Fruit fly (Drosophila melanogaster) whole organism, embryonic: ENCODE results near the gene AstC.

Source experiments
- CG10979 ChIP-seq: fragments of 200-800 bp; sonication (Bioruptor generic); optimal IDR thresholded peaks from 2 replicates; lab custom pipeline; 2018; ENCODE audit warnings: missing biosample characterization, mild to moderate bottlenecking, missing genetic modification characterization, moderate library complexity
- CG11247 ChIP-seq: fragments of 200-800 bp; sonication (Bioruptor generic); IDR thresholded peaks from 2 replicates; pipeline ENCODE4 v1.3.6; 2022; ENCODE audit warnings: missing biosample characterization, missing genetic modification characterization
- CG11456 ChIP-seq: fragments of 200-800 bp; sonication (Bioruptor generic); IDR thresholded peaks from 3 replicates; pipeline ENCODE4 v1.3.6; 2022; ENCODE audit warnings: missing biosample characterization, missing genetic modification characterization
- CG11695 ChIP-seq: fragments of 200-800 bp; sonication (Bioruptor generic); IDR thresholded peaks from 3 replicates; pipeline ENCODE4 v1.3.6; 2022; ENCODE audit warnings: missing biosample characterization, missing genetic modification characterization
- CG11723 ChIP-seq: fragments of 200-800 bp; sonication (Bioruptor generic); optimal IDR thresholded peaks from 2 replicates; lab custom pipeline; 2017; ENCODE audit warnings: missing biosample characterization, mild to moderate bottlenecking, missing genetic modification characterization
- CG12744 ChIP-seq: fragments of 200-800 bp; sonication (Bioruptor generic); optimal IDR thresholded peaks from 2 replicates; lab custom pipeline; 2016; ENCODE audit warnings: missing biosample characterization, missing genetic modification characterization
- CG14441 ChIP-seq: fragments of 200-800 bp; sonication (Bioruptor generic); IDR thresholded peaks from 2 replicates; pipeline ENCODE4 v1.3.6; 2022; ENCODE audit warnings: missing biosample characterization, missing genetic modification characterization
- CG14710 ChIP-seq: fragments of 200-800 bp; sonication (Bioruptor generic); optimal IDR thresholded peaks from 3 replicates; lab custom pipeline; 2019; ENCODE audit warnings: missing biosample characterization, mild to moderate bottlenecking, missing genetic modification characterization, moderate library complexity
- CG14860 ChIP-seq: fragments of 200-800 bp; sonication (Bioruptor generic); IDR thresholded peaks from 3 replicates; pipeline ENCODE4 v1.3.6; 2022; ENCODE audit warnings: missing biosample characterization, missing genetic modification characterization; ENCODE audit not compliant: partially characterized antibody
- CG2116 ChIP-seq: fragments of 200-800 bp; sonication (Bioruptor generic); optimal IDR thresholded peaks from 3 replicates; lab custom pipeline; 2018; ENCODE audit warnings: missing biosample characterization, mild to moderate bottlenecking, missing genetic modification characterization
- CG30403 ChIP-seq: fragments of 200-800 bp; sonication (Bioruptor generic); optimal IDR thresholded peaks from 3 replicates; lab custom pipeline; 2016; ENCODE audit warnings: missing biosample characterization, missing genetic modification characterization
- CG31365 ChIP-seq: fragments of 200-800 bp; sonication (Bioruptor generic); optimal IDR thresholded peaks from 2 replicates; lab custom pipeline; 2018; ENCODE audit warnings: missing biosample characterization, mild to moderate bottlenecking, missing genetic modification characterization
- CG34224 ChIP-seq: fragments of 200-800 bp; sonication (Bioruptor generic); IDR thresholded peaks from 3 replicates; pipeline ENCODE4 v1.3.6; 2022; ENCODE audit warnings: missing biosample characterization, missing genetic modification characterization; ENCODE audit not compliant: partially characterized antibody
- CG3847 ChIP-seq: fragments of 200-800 bp; sonication (Bioruptor generic); IDR thresholded peaks from 2 replicates; pipeline ENCODE4 v1.3.6; 2022; ENCODE audit warnings: missing biosample characterization, missing genetic modification characterization
- CG4730 ChIP-seq: fragments of 200-800 bp; sonication (Bioruptor generic); IDR thresholded peaks from 2 replicates; pipeline ENCODE4 v1.3.6; 2022; ENCODE audit warnings: missing biosample characterization, missing genetic modification characterization
- CG4820 ChIP-seq: fragments of 200-800 bp; sonication (Bioruptor generic); optimal IDR thresholded peaks from 3 replicates; lab custom pipeline; 2016; ENCODE audit warnings: missing biosample characterization, missing genetic modification characterization
- CG4854 ChIP-seq: fragments of 200-800 bp; sonication (Bioruptor generic); optimal IDR thresholded peaks from 2 replicates; lab custom pipeline; 2016; ENCODE audit warnings: missing biosample characterization, missing genetic modification characterization, inconsistent platforms
- CG6689 ChIP-seq: fragments of 200-800 bp; sonication (Bioruptor generic); IDR thresholded peaks from 2 replicates; pipeline ENCODE4 v1.3.6; 2022; ENCODE audit warnings: missing biosample characterization, missing genetic modification characterization
- CG6813 ChIP-seq: fragments of 200-800 bp; sonication (Bioruptor generic); optimal IDR thresholded peaks from 2 replicates; lab custom pipeline; 2017; ENCODE audit warnings: missing biosample characterization, missing genetic modification characterization, mild to moderate bottlenecking, moderate library complexity, missing genetic modification reagents
- CG7357 ChIP-seq: fragments of 200-800 bp; sonication (Bioruptor generic); IDR thresholded peaks from 3 replicates; pipeline ENCODE4 v1.3.6; 2022; ENCODE audit warnings: missing biosample characterization, missing genetic modification characterization
- CG8388 ChIP-seq: fragments of 200-800 bp; sonication (Bioruptor generic); optimal IDR thresholded peaks from 2 replicates; lab custom pipeline; 2019; ENCODE audit warnings: missing biosample characterization, mild to moderate bottlenecking, missing genetic modification characterization, moderate library complexity
- CG8924 ChIP-seq: fragments of 200-800 bp; optimal IDR thresholded peaks from 3 replicates; lab custom pipeline; 2019; ENCODE audit warnings: missing biosample characterization, mild to moderate bottlenecking, missing genetic modification characterization, moderate library complexity
- CG9797 ChIP-seq: fragments of 200-800 bp; sonication (Bioruptor generic); optimal IDR thresholded peaks from 3 replicates; lab custom pipeline; 2018; ENCODE audit warnings: missing biosample characterization, mild to moderate bottlenecking, missing genetic modification characterization
- CkIIα-i1 ChIP-seq: fragments of 200-800 bp; sonication (Bioruptor generic); IDR thresholded peaks from 2 replicates; pipeline ENCODE4 v1.3.6; 2022; ENCODE audit warnings: missing biosample characterization, missing genetic modification characterization
- Gsc ChIP-seq: fragments of 200-800 bp; sonication (Bioruptor generic); IDR thresholded peaks from 2 replicates; pipeline ENCODE4 v1.3.6; 2022; ENCODE audit warnings: missing biosample characterization, missing genetic modification characterization
- HLH4C ChIP-seq: fragments of 200-800 bp; sonication (Bioruptor generic); IDR thresholded peaks from 3 replicates; pipeline ENCODE4 v1.3.6; 2022; ENCODE audit warnings: missing biosample characterization, missing genetic modification characterization; ENCODE audit not compliant: partially characterized antibody
- Pdp1 ChIP-seq, 2 experiments: fragments of 200-800 bp; sonication (Bioruptor generic); optimal IDR thresholded peaks; 3 replicates each; lab custom pipeline; 2016; ENCODE audit warnings: missing biosample characterization in 2 of 2, missing genetic modification characterization in 2 of 2, mild to moderate bottlenecking in 1 of 2, moderate library complexity in 1 of 2
- ara ChIP-seq: fragments of 200-800 bp; sonication (Bioruptor generic); IDR thresholded peaks from 2 replicates; pipeline ENCODE4 v1.3.6; 2022; ENCODE audit warnings: missing biosample characterization, missing genetic modification characterization
- bab2 ChIP-seq: fragments of 200-800 bp; sonication (Bioruptor generic); optimal IDR thresholded peaks from 2 replicates; lab custom pipeline; 2016; ENCODE audit warnings: missing biosample characterization, missing genetic modification characterization
- chinmo ChIP-seq: fragments of 200-800 bp; sonication (Bioruptor generic); IDR thresholded peaks from 4 replicates; pipeline ENCODE4 v1.3.6; 2022; ENCODE audit warnings: missing biosample characterization, missing genetic modification characterization; ENCODE audit not compliant: partially characterized antibody
- chm ChIP-seq: fragments of 200-800 bp; sonication (Bioruptor generic); IDR thresholded peaks from 2 replicates; pipeline ENCODE4 v1.3.6; 2022; ENCODE audit warnings: missing biosample characterization, missing genetic modification characterization
- exex ChIP-seq: fragments of 200-800 bp; sonication (Bioruptor generic); optimal IDR thresholded peaks from 4 replicates; lab custom pipeline; 2018; ENCODE audit warnings: missing biosample characterization, mild to moderate bottlenecking, missing genetic modification characterization, moderate library complexity
- gce ChIP-seq: fragments of 200-800 bp; sonication (Bioruptor generic); IDR thresholded peaks from 3 replicates; pipeline ENCODE4 v1.3.6; 2022; ENCODE audit warnings: missing biosample characterization, missing genetic modification characterization
- gem ChIP-seq: fragments of 200-800 bp; sonication (Bioruptor generic); optimal IDR thresholded peaks from 2 replicates; lab custom pipeline; 2019; ENCODE audit warnings: missing biosample characterization, mild to moderate bottlenecking, missing genetic modification characterization, moderate library complexity
- gfzf ChIP-seq: fragments of 200-800 bp; sonication (Bioruptor generic); optimal IDR thresholded peaks from 2 replicates; lab custom pipeline; 2016; ENCODE audit warnings: missing biosample characterization, mild to moderate bottlenecking, missing genetic modification characterization, moderate library complexity
- her ChIP-seq: fragments of 200-800 bp; sonication (Bioruptor generic); optimal IDR thresholded peaks from 2 replicates; lab custom pipeline; 2016; ENCODE audit warnings: missing biosample characterization, missing genetic modification characterization
- jigr1 ChIP-seq: fragments of 200-800 bp; sonication (Bioruptor generic); IDR thresholded peaks from 3 replicates; pipeline ENCODE4 v1.3.6; 2022; ENCODE audit warnings: missing biosample characterization, missing genetic modification characterization
- luna ChIP-seq: fragments of 200-800 bp; sonication (Bioruptor generic); optimal IDR thresholded peaks from 2 replicates; lab custom pipeline; 2016; ENCODE audit warnings: missing biosample characterization, missing genetic modification characterization
- nmo ChIP-seq: fragments of 200-800 bp; sonication (Bioruptor generic); optimal IDR thresholded peaks from 2 replicates; lab custom pipeline; 2018; ENCODE audit warnings: missing biosample characterization, mild to moderate bottlenecking, missing genetic modification characterization, moderate library complexity
- nom ChIP-seq: fragments of 200-800 bp; sonication (Bioruptor generic); optimal IDR thresholded peaks from 2 replicates; lab custom pipeline; 2017; ENCODE audit warnings: missing biosample characterization, missing genetic modification characterization, mild to moderate bottlenecking, moderate library complexity, missing genetic modification reagents
- pho ChIP-seq: fragments of 200-800 bp; sonication (Bioruptor generic); optimal IDR thresholded peaks from 2 replicates; lab custom pipeline; 2016; ENCODE audit warnings: missing biosample characterization, missing genetic modification characterization
- pnt ChIP-seq: fragments of 200-800 bp; sonication (Bioruptor generic); optimal IDR thresholded peaks from 3 replicates; lab custom pipeline; 2016; ENCODE audit warnings: missing biosample characterization, missing genetic modification characterization
- ranshi ChIP-seq: fragments of 200-800 bp; sonication (Bioruptor generic); IDR thresholded peaks from 2 replicates; pipeline ENCODE4 v1.3.6; 2022; ENCODE audit warnings: missing biosample characterization, missing genetic modification characterization
- repo ChIP-seq: fragments of 200-800 bp; sonication (Bioruptor generic); optimal IDR thresholded peaks from 2 replicates; lab custom pipeline; 2016; ENCODE audit warnings: missing biosample characterization, missing genetic modification characterization
- row ChIP-seq: fragments of 200-800 bp; sonication (Bioruptor generic); IDR thresholded peaks from 3 replicates; pipeline ENCODE4 v1.3.6; 2022; ENCODE audit warnings: missing biosample characterization, missing genetic modification characterization
- sens-2 ChIP-seq: fragments of 200-800 bp; sonication (Bioruptor generic); IDR thresholded peaks from 2 replicates; pipeline ENCODE4 v1.3.6; 2022; ENCODE audit warnings: missing biosample characterization, missing genetic modification characterization
- sima ChIP-seq: fragments of 200-800 bp; sonication (Bioruptor generic); optimal IDR thresholded peaks from 2 replicates; lab custom pipeline; 2016; ENCODE audit warnings: missing biosample characterization, missing genetic modification characterization
- yki ChIP-seq: fragments of >200 bp; optimal IDR thresholded peaks from 3 replicates; lab custom pipeline; 2018
- zfh1 ChIP-seq: fragments of 200-800 bp; sonication (Bioruptor generic); IDR thresholded peaks from 3 replicates; pipeline ENCODE4 v1.3.6; 2022; ENCODE audit warnings: missing biosample characterization, missing genetic modification characterization

The AstC gene

DNA sequence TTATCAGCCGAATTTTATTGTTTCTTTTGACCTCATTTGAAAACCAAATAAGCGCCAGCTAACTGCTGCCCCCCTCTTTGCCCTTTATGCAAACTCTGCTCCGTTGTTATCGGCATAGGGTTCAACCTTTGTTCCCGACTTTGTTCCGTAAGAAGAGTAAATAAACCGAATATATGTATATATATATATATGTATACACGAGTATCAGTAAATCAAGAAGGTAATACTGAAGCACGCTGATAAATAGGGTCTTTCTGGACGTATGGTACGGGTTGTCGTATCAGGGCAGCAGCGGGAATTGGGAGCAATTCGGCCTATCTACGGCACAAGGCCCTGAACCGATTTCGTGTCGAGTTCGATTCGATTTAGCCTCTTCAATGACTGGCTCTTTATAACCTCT, 42.3 kb downstream of the AstC start (continued):
- TF ChIP-seq exex (no peak), ara (no peak), nom (GFP tag; lab: Kevin White, UChicago) (peak; percentile 37), zfh1 (GFP tag; lab: Robert Waterston, UW) (0 out of 3 replicates have a peak, but pooled peaks have one; percentile 17), sens-2 (no peak), CkIIα-i1 (GFP tag; lab: Robert Waterston, UW) (no peak), CG34224 (GFP tag; lab: Robert Waterston, UW) (no peak), CG10979 (tag; lab: Kevin White, UChicago) (no peak), CG2116 (no peak), her (GFP tag; lab: Kevin White, UChicago) (no peak), CG30403 (GFP tag; lab: Kevin White, UChicago) (no peak), ranshi (GFP tag; lab: Robert Waterston, UW) (no peak), CG8924 (no peak), Pdp1 (GFP tag; optimal IDR thresholded peaks at IDR 0.05; lab: Kevin White, UChicago) (peak in 1 of 2 experiments; percentile 58), pho (no peak), row (GFP tag; lab: Robert Waterston, UW) (no peak), bab2 (GFP tag; lab: Kevin White, UChicago) (no peak)

DNA sequence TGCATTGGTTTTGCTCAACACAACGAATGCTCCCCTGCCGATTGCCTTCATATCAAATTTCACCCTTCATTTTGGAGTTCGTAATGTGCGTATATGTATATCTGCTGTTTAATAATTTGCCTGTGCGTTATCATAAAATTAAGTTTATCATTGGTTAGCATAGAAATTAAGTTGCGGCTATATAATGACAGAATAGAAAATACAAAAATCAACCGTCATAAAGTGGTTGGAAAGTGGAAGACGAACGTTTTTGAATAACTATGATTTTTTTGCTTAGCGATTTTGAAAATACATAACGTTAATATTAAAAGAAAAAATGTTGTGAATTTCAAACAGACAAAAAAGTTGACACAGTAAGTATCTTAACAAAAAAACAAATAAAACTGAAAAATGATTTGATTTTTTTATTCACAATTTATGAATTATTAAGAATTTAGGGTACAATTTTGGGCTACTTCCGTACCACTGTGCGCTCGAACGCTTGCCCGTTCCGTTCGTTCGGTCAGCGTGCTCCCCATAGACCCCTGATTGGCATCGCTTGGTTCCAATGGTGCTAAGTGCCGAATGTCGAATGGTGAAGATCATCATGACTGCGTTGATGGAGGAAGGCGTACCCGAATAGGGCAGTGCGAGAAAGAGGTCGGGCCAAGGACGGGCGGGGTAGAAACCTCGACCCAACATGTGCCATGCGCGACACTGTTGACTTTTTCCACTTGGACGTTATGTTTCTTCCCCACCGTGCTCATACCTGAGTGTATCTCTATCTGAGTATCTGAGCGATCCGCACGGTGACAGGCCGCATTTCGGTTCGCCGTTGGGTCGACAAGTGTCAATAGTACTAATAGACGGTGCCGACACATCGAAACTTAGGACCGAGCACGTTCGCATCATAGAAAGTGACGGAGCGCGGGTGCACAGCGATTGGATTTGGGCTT, 43.3 kb downstream of the AstC start:
- no peak for TF ChIP-seq gce (GFP tag; lab: Robert Waterston, UW)
- no peak for TF ChIP-seq Gsc
- no peak for TF ChIP-seq repo
- TF ChIP-seq CG11723 = peak; percentile 50
- no peak for TF ChIP-seq jigr1
- no peak for TF ChIP-seq sima (GFP tag; lab: Kevin White, UChicago)
- no peak for TF ChIP-seq CG4854 (GFP tag; lab: Kevin White, UChicago)
- TF ChIP-seq CG31365 = no peak
- TF ChIP-seq luna (GFP tag; lab: Kevin White, UChicago) = no peak
- TF ChIP-seq CG11247 (GFP tag; lab: Robert Waterston, UW) = peak; percentile 10; the same call in 1 of the 2 replicates
- no peak for TF ChIP-seq CG11456 (GFP tag; lab: Robert Waterston, UW)
- peak; percentile 5 for TF ChIP-seq CG4820
- no peak for TF ChIP-seq CG12744 (GFP tag; lab: Kevin White, UChicago)
- TF ChIP-seq chinmo = 0 out of 4 replicates have a peak, but pooled peaks have one; percentile 9
- TF ChIP-seq gfzf (GFP tag; lab: Kevin White, UChicago) = no peak
- TF ChIP-seq chm = peak; percentile 64; the same call in 1 of the 2 replicates
- no peak for TF ChIP-seq CG14860 (GFP tag; lab: Robert Waterston, UW)
- TF ChIP-seq CG9797 = no peak
- no peak for TF ChIP-seq yki (lab: Kevin White, UChicago)
- TF ChIP-seq CG14710 (tag; lab: Kevin White, UChicago) = peak; percentile 22
- no peak for TF ChIP-seq CkIIα-i1 (GFP tag; lab: Robert Waterston, UW)
- no peak for TF ChIP-seq CG7357 (GFP tag; lab: Robert Waterston, UW)
- peak; percentile 72 for TF ChIP-seq CG8388 (GFP tag; lab: Kevin White, UChicago)
- TF ChIP-seq HLH4C = no peak
- TF ChIP-seq nmo (GFP tag; lab: Kevin White, UChicago) = peak; percentile 49
- peak; percentile 52 for TF ChIP-seq CG6689 (GFP tag; lab: Robert Waterston, UW)
- no peak for TF ChIP-seq CG6813 (GFP tag; lab: Kevin White, UChicago)
- 0 out of 3 replicates have a peak, but pooled peaks have one; percentile 45 for TF ChIP-seq CG11695
- peak; percentile 87 for TF ChIP-seq gem
- TF ChIP-seq CG14441 = no peak
- peak; percentile 24 for TF ChIP-seq pnt (GFP tag; lab: Kevin White, UChicago)
- TF ChIP-seq CG3847 (GFP tag; lab: Robert Waterston, UW) = no peak
- TF ChIP-seq CG4730 (GFP tag; lab: Robert Waterston, UW) = peak; percentile 22; the same call in 1 of the 2 replicates
